Worm (Caenorhabditis elegans) whole organism, L1 larva: ENCODE results near the gene rhr-1.
A peak's percentile ranks its signal among the peaks of the same experiment; 100 is the strongest.
"Not testable (repeated sequence)": the region's sequence is repeated elsewhere in the genome, so short reads cannot be mapped to it uniquely, and the experiment has no call there.

ENCODE experiments used
- alr-1 ChIP-seq: fragments of 200-800 bp; sonication (Bioruptor generic); optimal IDR thresholded peaks from 2 replicates; lab custom pipeline; 2018; ENCODE audit warnings: borderline replicate concordance, mild to moderate bottlenecking, missing genetic modification characterization, missing compliant biosample characterization
- aly-2 ChIP-seq: fragments of 150-350 bp; optimal IDR thresholded peaks from 2 replicates; lab custom pipeline; 2014; ENCODE audit warnings: missing biosample characterization, missing genetic modification characterization
- ceh-63 ChIP-seq: fragments of 200-800 bp; sonication (Bioruptor generic); optimal IDR thresholded peaks from 2 replicates; lab custom pipeline; 2018; ENCODE audit warnings: mild to moderate bottlenecking, missing genetic modification characterization, missing compliant biosample characterization
- ceh-82 ChIP-seq, 3 experiments: fragments of 150-350 bp in 1 of 3; sonication (generic microtip) in 2 of 3; optimal IDR thresholded peaks; 2 replicates each; lab custom pipeline; 2014 to 2017; ENCODE audit warnings: missing biosample characterization in 3 of 3, missing genetic modification characterization in 3 of 3
- ceh-88 ChIP-seq: fragments of 200-800 bp; sonication (Bioruptor generic); IDR thresholded peaks from 2 replicates; pipeline ENCODE4 v1.3.6; 2022; ENCODE audit warnings: missing genetic modification characterization, missing compliant biosample characterization
- efl-1 ChIP-seq, 4 experiments: fragments of 150-350 bp; optimal IDR thresholded peaks in 3 of 4; peaks in 1 of 4; 1 replicate in 1 of 4; 2 replicates in 3 of 4; lab custom pipeline; 2014; ENCODE audit warnings: missing biosample characterization in 2 of 4, missing genetic modification characterization in 2 of 4, missing genetic modification reagents in 2 of 4
- efl-3 ChIP-seq: fragments of 200-800 bp; sonication (Bioruptor generic); optimal IDR thresholded peaks from 2 replicates; lab custom pipeline; 2018; ENCODE audit warnings: mild to moderate bottlenecking, missing genetic modification characterization, missing compliant biosample characterization
- ets-5 ChIP-seq: fragments of 200-800 bp; sonication (Bioruptor generic); IDR thresholded peaks from 2 replicates; pipeline ENCODE4 v1.3.6; 2022; ENCODE audit warnings: missing genetic modification characterization, missing compliant biosample characterization
- fkh-10 ChIP-seq: sonication (generic microtip); optimal IDR thresholded peaks from 2 replicates; lab custom pipeline; 2017; ENCODE audit warnings: missing biosample characterization, missing genetic modification reagents, missing genetic modification characterization
- isw-1 ChIP-seq: fragments of 200-800 bp; sonication (Bioruptor generic); IDR thresholded peaks from 2 replicates; pipeline ENCODE4 v1.3.6; 2022; ENCODE audit warnings: missing genetic modification characterization, missing compliant biosample characterization
- jun-1 ChIP-seq: fragments of 150-350 bp; optimal IDR thresholded peaks from 2 replicates; lab custom pipeline; 2014; ENCODE audit warnings: missing biosample characterization, missing genetic modification reagents, missing genetic modification characterization
- lin-14 ChIP-seq: fragments of 200-800 bp; sonication (Bioruptor generic); optimal IDR thresholded peaks from 2 replicates; lab custom pipeline; 2018; ENCODE audit warnings: mild to moderate bottlenecking, missing genetic modification characterization, moderate library complexity, missing compliant biosample characterization
- lsy-2 ChIP-seq, 2 experiments: fragments of 150-350 bp; optimal IDR thresholded peaks; 2 replicates each; lab custom pipeline; 2014; ENCODE audit warnings: missing biosample characterization in 2 of 2, missing genetic modification characterization in 2 of 2
- mab-9 ChIP-seq: fragments of 200-800 bp; sonication (Bioruptor generic); IDR thresholded peaks from 2 replicates; pipeline ENCODE4 v1.3.6; 2022; ENCODE audit warnings: missing genetic modification reagents, missing genetic modification characterization, missing compliant biosample characterization
- mep-1 ChIP-seq: fragments of 150-350 bp; optimal IDR thresholded peaks from 2 replicates; lab custom pipeline; 2014; ENCODE audit warnings: missing biosample characterization, missing genetic modification characterization
- nhr-12 ChIP-seq: sonication (generic microtip); optimal IDR thresholded peaks from 2 replicates; lab custom pipeline; 2017; ENCODE audit warnings: missing biosample characterization, missing genetic modification characterization
- nhr-19 ChIP-seq: fragments of 200-800 bp; sonication (Bioruptor generic); conservative IDR thresholded peaks from 2 replicates; pipeline ENCODE4 v1.3.6; 2022; ENCODE audit warnings: missing genetic modification characterization, missing compliant biosample characterization
- nhr-20 ChIP-seq: sonication (generic microtip); optimal IDR thresholded peaks from 2 replicates; lab custom pipeline; 2016; ENCODE audit warnings: mild to moderate bottlenecking, missing genetic modification characterization, missing compliant biosample characterization
- nhr-76 ChIP-seq: sonication (generic microtip); optimal IDR thresholded peaks from 2 replicates; lab custom pipeline; 2017; ENCODE audit warnings: missing biosample characterization, missing genetic modification characterization
- nhr-77 ChIP-seq: fragments of 150-350 bp; optimal IDR thresholded peaks from 2 replicates; lab custom pipeline; 2014; ENCODE audit warnings: missing biosample characterization, missing genetic modification characterization
- nhr-84 ChIP-seq: sonication (generic microtip); optimal IDR thresholded peaks from 2 replicates; lab custom pipeline; 2017; ENCODE audit warnings: missing biosample characterization, missing genetic modification characterization
- pax-3 ChIP-seq: fragments of 200-800 bp; sonication (Bioruptor generic); optimal IDR thresholded peaks from 2 replicates; lab custom pipeline; 2018; ENCODE audit warnings: mild to moderate bottlenecking, missing genetic modification characterization, moderate library complexity, missing compliant biosample characterization
- pqm-1 ChIP-seq: sonication (generic microtip); optimal IDR thresholded peaks from 3 replicates; lab custom pipeline; 2017; ENCODE audit warnings: missing biosample characterization, missing genetic modification characterization
- snpc-4 ChIP-seq: fragments of 150-350 bp; optimal IDR thresholded peaks from 2 replicates; lab custom pipeline; 2014; ENCODE audit warnings: missing biosample characterization, missing genetic modification characterization
- swsn-7 ChIP-seq: sonication (generic microtip); optimal IDR thresholded peaks from 2 replicates; lab custom pipeline; 2016; ENCODE audit warnings: missing genetic modification characterization, missing compliant biosample characterization
- tlp-1 ChIP-seq: fragments of 150-350 bp; optimal IDR thresholded peaks from 2 replicates; lab custom pipeline; 2014; ENCODE audit warnings: missing biosample characterization, missing genetic modification characterization
- unc-30 ChIP-seq: sonication (generic microtip); optimal IDR thresholded peaks from 2 replicates; lab custom pipeline; 2017; ENCODE audit warnings: missing biosample characterization, missing genetic modification characterization
- unc-62 ChIP-seq: fragments of 150-350 bp; optimal IDR thresholded peaks from 2 replicates; lab custom pipeline; 2014; ENCODE audit warnings: missing biosample characterization, missing genetic modification reagents, missing genetic modification characterization
- zag-1 ChIP-seq: fragments of 150-350 bp; optimal IDR thresholded peaks from 2 replicates; lab custom pipeline; 2014; ENCODE audit warnings: missing biosample characterization, missing genetic modification characterization
- ztf-4 ChIP-seq: fragments of 150-350 bp; optimal IDR thresholded peaks from 2 replicates; lab custom pipeline; 2014; ENCODE audit warnings: missing biosample characterization, missing genetic modification characterization

Gene rhr-1

DNA sequence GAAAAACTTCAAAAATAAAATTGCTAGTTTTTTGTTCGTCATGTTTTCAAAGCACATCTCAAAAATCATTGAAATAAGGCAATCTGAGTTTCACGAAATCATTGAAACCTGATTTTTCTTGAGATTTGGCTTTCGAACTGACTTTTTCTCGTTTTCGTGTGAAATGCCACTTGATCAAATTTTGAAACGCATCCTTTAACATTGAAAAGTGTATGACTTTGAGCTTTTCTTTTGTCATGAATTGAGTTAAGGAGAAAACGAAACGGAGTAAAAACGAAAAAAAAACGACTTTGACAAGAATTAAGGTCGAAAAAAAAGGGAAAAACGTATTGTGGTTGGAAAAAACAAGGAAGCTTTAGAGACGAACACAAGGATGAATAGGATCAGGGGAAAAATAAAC lies 27.0 kb downstream of the rhr-1 start:
- no peak for TF ChIP-seq mep-1 (tag; lab: Kevin White, UChicago)
- peak; percentile 72 for TF ChIP-seq fkh-10 (GFP tag; lab: Kevin White, UChicago)
- no peak for TF ChIP-seq ets-5 (GFP tag; lab: Robert Waterston, UW)
- peak; percentile 16 for TF ChIP-seq lin-14 (GFP tag; lab: Kevin White, UChicago)
- TF ChIP-seq mab-9 (GFP tag; lab: Robert Waterston, UW) = no peak
- TF ChIP-seq nhr-19 (GFP tag; lab: Robert Waterston, UW) = no peak
- no peak for TF ChIP-seq nhr-12 (tag; lab: Kevin White, UChicago)
- no peak for TF ChIP-seq unc-62 (GFP tag; lab: Kevin White, UChicago)
- no peak for TF ChIP-seq nhr-76 (tag; lab: Kevin White, UChicago)
- TF ChIP-seq, all 84 proteins: peak for 2

ce11 chrV:5459806-5460205 lies 31.8 kb downstream of the rhr-1 start, which contains the start of gene ZC317.2:
Gene ZC317.2 (plus strand): TSS chrV:5460106.
- TF ChIP-seq mab-9 (GFP tag; lab: Robert Waterston, UW) = no peak
- no peak for TF ChIP-seq unc-62 (GFP tag; lab: Kevin White, UChicago)
- no peak for TF ChIP-seq pqm-1 (tag; lab: Kevin White, UChicago)
- TF ChIP-seq nhr-77 = no peak
- no peak for TF ChIP-seq nhr-20 (tag; lab: Kevin White, UChicago)
- no peak for TF ChIP-seq ceh-88 (GFP tag; lab: Robert Waterston, UW)
- TF ChIP-seq aly-2 (tag; lab: Kevin White, UChicago) = no peak
- TF ChIP-seq lsy-2 (tag; optimal IDR thresholded peaks at IDR 0.05; lab: Kevin White, UChicago) = no peak
- no peak for TF ChIP-seq snpc-4 (tag; lab: Kevin White, UChicago)
- no peak for TF ChIP-seq unc-30 (tag; lab: Kevin White, UChicago)
- TF ChIP-seq nhr-76 (tag; lab: Kevin White, UChicago) = no peak
- no peak for TF ChIP-seq efl-1 (optimal IDR thresholded peaks at IDR 0.05; lab: Kevin White, UChicago)
- no peak for TF ChIP-seq efl-1 (GFP tag; optimal IDR thresholded peaks at IDR 0.05 in 1 of 2; lab: Kevin White, UChicago)
- no peak for TF ChIP-seq zag-1 (tag; lab: Kevin White, UChicago)
- no peak for TF ChIP-seq swsn-7 (tag; lab: Kevin White, UChicago)
- TF ChIP-seq jun-1 (tag; lab: Kevin White, UChicago) = no peak
- no peak for TF ChIP-seq pax-3 (tag; lab: Kevin White, UChicago)
- no peak for TF ChIP-seq ceh-82 (tag; optimal IDR thresholded peaks at IDR 0.05; lab: Kevin White, UChicago)
- TF ChIP-seq efl-3 = no peak
- no peak for TF ChIP-seq ceh-63 (GFP tag; lab: Kevin White, UChicago)

DNA sequence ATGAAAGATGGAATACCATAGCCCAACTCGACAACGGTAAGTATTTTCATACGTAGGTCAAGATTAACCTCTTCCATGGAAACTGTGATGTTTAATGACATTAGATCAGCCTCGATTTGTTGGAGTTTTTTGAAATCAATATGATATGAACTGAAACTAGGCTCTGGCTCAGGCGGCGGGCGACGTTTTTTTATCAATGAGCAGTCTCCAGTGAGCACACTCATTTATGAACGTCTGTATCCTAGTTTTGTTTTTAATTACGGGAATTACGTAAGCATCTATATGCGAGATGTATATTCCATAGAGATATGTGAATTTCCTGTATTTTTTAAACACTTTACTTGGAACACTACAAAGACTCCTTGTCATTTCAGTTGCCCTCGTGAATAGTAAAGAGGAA lies 34.9 kb downstream of the rhr-1 start, which contains the start of gene srg-67:
TSS of gene srg-67 (minus strand) at position 101 of the 400 bp plus-strand sequence.
- TF ChIP-seq efl-1 (optimal IDR thresholded peaks at IDR 0.05; lab: Kevin White, UChicago) (no peak), efl-1 (GFP tag; optimal IDR thresholded peaks at IDR 0.05 in 1 of 2; lab: Kevin White, UChicago) (peak in 1 of 2 experiments; percentile 26), swsn-7 (tag; lab: Kevin White, UChicago) (no peak)

ce11 chrV:5465335-5465734 lies 37.4 kb downstream of the rhr-1 start, which contains the start of gene srg-68:
Gene srg-68 (minus strand): TSS chrV:5465435.
- TF ChIP-seq tlp-1 (tag; lab: Kevin White, UChicago) = no peak
- TF ChIP-seq nhr-84 (tag; lab: Kevin White, UChicago) = no peak
- TF ChIP-seq ceh-82 (tag; optimal IDR thresholded peaks at IDR 0.05; lab: Kevin White, UChicago) = no peak
- no peak for TF ChIP-seq ztf-4
- TF ChIP-seq isw-1 (GFP tag; lab: Robert Waterston, UW) = no peak
- no peak for TF ChIP-seq ceh-88 (GFP tag; lab: Robert Waterston, UW)
- no peak for TF ChIP-seq efl-1 (optimal IDR thresholded peaks at IDR 0.05; lab: Kevin White, UChicago)
- no peak for TF ChIP-seq efl-1 (GFP tag; optimal IDR thresholded peaks at IDR 0.05 in 1 of 2; lab: Kevin White, UChicago)
- TF ChIP-seq pax-3 (tag; lab: Kevin White, UChicago) = no peak
- no peak for TF ChIP-seq mab-9 (GFP tag; lab: Robert Waterston, UW)
- no peak for TF ChIP-seq unc-30 (tag; lab: Kevin White, UChicago)

DNA sequence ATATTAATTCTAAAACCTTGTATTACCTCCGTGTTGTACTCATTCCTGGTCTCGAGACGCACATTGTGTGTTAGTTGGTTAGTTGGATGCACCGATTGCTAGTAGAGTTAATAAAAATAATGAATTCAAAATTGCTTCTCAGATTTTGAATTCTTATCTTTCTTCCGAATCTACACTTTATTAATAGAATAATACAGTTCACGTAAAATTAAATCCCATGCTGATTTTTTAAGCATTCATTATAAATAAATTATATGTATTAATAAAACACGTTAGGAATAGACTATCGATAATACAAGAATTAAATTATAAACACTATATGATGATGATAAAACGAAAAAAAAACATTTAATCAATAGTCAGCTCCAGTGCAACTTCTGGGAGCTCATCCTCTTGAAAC lies 40.5 kb downstream of the rhr-1 start, which contains the start of gene ZC317.6:
TSS of gene ZC317.6 (minus strand) at position 101 of the 400 bp plus-strand sequence.
- TF ChIP-seq zag-1 (tag; lab: Kevin White, UChicago); ztf-4; alr-1 (tag; lab: Kevin White, UChicago): not testable (repeated sequence)
